Fruit fly (Drosophila melanogaster) whole organism, pupa: ENCODE results near the gene SPR.

Experiments
- CG10348 ChIP-seq: fragments of 200-800 bp; sonication (Bioruptor generic); IDR thresholded peaks from 2 replicates; pipeline ENCODE4 v1.3.6; 2022; ENCODE audit warnings: missing biosample characterization, missing genetic modification characterization
- CG12605 ChIP-seq: fragments of 200-800 bp; sonication (Bioruptor generic); IDR thresholded peaks from 2 replicates; pipeline ENCODE4 v1.3.6; 2022; ENCODE audit warnings: missing biosample characterization, missing genetic modification characterization
- CG13204 ChIP-seq: fragments of 200-800 bp; sonication (Bioruptor generic); optimal IDR thresholded peaks from 2 replicates; lab custom pipeline; 2018; ENCODE audit warnings: missing biosample characterization, mild to moderate bottlenecking, missing genetic modification characterization, moderate library complexity
- CG14655 ChIP-seq: fragments of 200-800 bp; sonication (Bioruptor generic); optimal IDR thresholded peaks from 3 replicates; lab custom pipeline; 2017; ENCODE audit warnings: mild to moderate bottlenecking, missing biosample characterization, missing genetic modification reagents, missing genetic modification characterization
- CG15710 ChIP-seq: fragments of 200-800 bp; sonication (Bioruptor generic); optimal IDR thresholded peaks from 2 replicates; lab custom pipeline; 2018; ENCODE audit warnings: missing biosample characterization, mild to moderate bottlenecking, missing genetic modification characterization, moderate library complexity
- CG17806 ChIP-seq: fragments of 200-800 bp; sonication (Bioruptor generic); optimal IDR thresholded peaks from 2 replicates; lab custom pipeline; 2018; ENCODE audit warnings: missing biosample characterization, mild to moderate bottlenecking, missing genetic modification characterization, moderate library complexity
- CG32121 ChIP-seq: fragments of 200-800 bp; sonication (Bioruptor generic); IDR thresholded peaks from 2 replicates; pipeline ENCODE4 v1.3.6; 2022; ENCODE audit warnings: missing biosample characterization, missing genetic modification characterization
- CG34367 ChIP-seq: fragments of 200-800 bp; sonication (Bioruptor generic); optimal IDR thresholded peaks from 2 replicates; lab custom pipeline; 2018; ENCODE audit warnings: missing biosample characterization, mild to moderate bottlenecking, missing genetic modification characterization
- CG4496 ChIP-seq: fragments of 200-800 bp; sonication (Bioruptor generic); IDR thresholded peaks from 3 replicates; pipeline ENCODE4 v1.3.6; 2022; ENCODE audit warnings: missing biosample characterization, missing genetic modification characterization
- CG8159 ChIP-seq: fragments of 200-800 bp; sonication (Bioruptor generic); optimal IDR thresholded peaks from 3 replicates; lab custom pipeline; 2018; ENCODE audit warnings: missing biosample characterization, mild to moderate bottlenecking, missing genetic modification characterization, moderate library complexity
- CG8301 ChIP-seq: fragments of 200-800 bp; sonication (Bioruptor generic); optimal IDR thresholded peaks from 2 replicates; lab custom pipeline; 2018; ENCODE audit warnings: missing biosample characterization, mild to moderate bottlenecking, missing genetic modification characterization
- CG9948 ChIP-seq: fragments of 200-800 bp; sonication (Bioruptor generic); optimal IDR thresholded peaks from 2 replicates; lab custom pipeline; 2018; ENCODE audit warnings: missing biosample characterization, mild to moderate bottlenecking, missing genetic modification characterization, moderate library complexity
- D1 ChIP-seq: fragments of 200-800 bp; sonication (Bioruptor generic); optimal IDR thresholded peaks from 2 replicates; lab custom pipeline; 2018; ENCODE audit warnings: missing biosample characterization, mild to moderate bottlenecking, missing genetic modification characterization, moderate library complexity
- EcR ChIP-seq: fragments of 200-800 bp; sonication (Bioruptor generic); optimal IDR thresholded peaks from 3 replicates; lab custom pipeline; 2019; ENCODE audit warnings: missing biosample characterization, missing genetic modification characterization, mild to moderate bottlenecking, moderate library complexity, missing genetic modification reagents
- Ets98B ChIP-seq: fragments of 200-800 bp; sonication (Bioruptor generic); IDR thresholded peaks from 2 replicates; pipeline ENCODE4 v1.3.6; 2022; ENCODE audit warnings: missing biosample characterization, missing genetic modification characterization
- Pif1A ChIP-seq: fragments of 200-800 bp; sonication (Bioruptor generic); optimal IDR thresholded peaks from 3 replicates; lab custom pipeline; 2016; ENCODE audit warnings: missing biosample characterization, missing genetic modification characterization
- Pif1B ChIP-seq: fragments of 200-800 bp; sonication (Bioruptor generic); optimal IDR thresholded peaks from 3 replicates; lab custom pipeline; 2016; ENCODE audit warnings: missing biosample characterization, missing genetic modification characterization
- Snoo ChIP-seq: fragments of 200-800 bp; sonication (Bioruptor generic); optimal IDR thresholded peaks from 3 replicates; lab custom pipeline; 2017; ENCODE audit warnings: missing biosample characterization, mild to moderate bottlenecking, missing genetic modification characterization, inconsistent platforms
- fd96Ca ChIP-seq: fragments of 200-800 bp; sonication (Bioruptor generic); IDR thresholded peaks from 3 replicates; pipeline ENCODE4 v1.3.6; 2022; ENCODE audit warnings: missing biosample characterization, missing genetic modification characterization
- gl ChIP-seq: fragments of 200-800 bp; sonication (Bioruptor generic); optimal IDR thresholded peaks from 2 replicates; lab custom pipeline; 2018; ENCODE audit warnings: missing biosample characterization, mild to moderate bottlenecking, missing genetic modification characterization
- rn ChIP-seq: fragments of 200-800 bp; sonication (Bioruptor generic); IDR thresholded peaks from 2 replicates; pipeline ENCODE4 v1.3.6; 2022; ENCODE audit warnings: missing biosample characterization, missing genetic modification characterization

The SPR gene

dm6 chrX:5429778-5430576, 16.5 kb upstream of the SPR start:
- TF ChIP-seq Ets98B (GFP tag; lab: Robert Waterston, UW) = peak; percentile 71
- peak; percentile 56 for TF ChIP-seq D1 (tag; lab: Kevin White, UChicago)
- peak; percentile 83 for TF ChIP-seq CG34367
- TF ChIP-seq CG12605 = peak; percentile 69
- peak; percentile 84 for TF ChIP-seq CG4496 (GFP tag; lab: Robert Waterston, UW)
- TF ChIP-seq CG8159 = peak; percentile 89
- peak; percentile 67 for TF ChIP-seq CG10348
- TF ChIP-seq CG9948 (tag; lab: Kevin White, UChicago) = peak; percentile 86
- TF ChIP-seq EcR (GFP tag; lab: Kevin White, UChicago) = peak; percentile 29
- TF ChIP-seq rn (GFP tag; lab: Robert Waterston, UW) = peak; percentile 49; the same call in 1 of the 2 replicates
- peak; percentile 80 for TF ChIP-seq Pif1B
- peak; percentile 74; the same call in 2 of the 3 replicates for TF ChIP-seq fd96Ca (GFP tag; lab: Robert Waterston, UW)
- TF ChIP-seq CG15710 = peak; percentile 91
- peak; percentile 68 for TF ChIP-seq gl (tag; lab: Kevin White, UChicago)
- peak; percentile 88 for TF ChIP-seq Snoo (tag; lab: Kevin White, UChicago)
- TF ChIP-seq CG8301 (tag; lab: Kevin White, UChicago) = peak; percentile 91
- TF ChIP-seq CG13204 = peak; percentile 98
- TF ChIP-seq CG14655 = peak; percentile 94
- TF ChIP-seq Pif1A = peak; percentile 86
- TF ChIP-seq CG32121 (GFP tag; lab: Robert Waterston, UW) = peak; percentile 81
- TF ChIP-seq CG17806 (tag; lab: Kevin White, UChicago) = peak; percentile 80
- TF ChIP-seq, all 21 proteins: peak for 21

- no peak for TF ChIP-seq Ets98B (GFP tag; lab: Robert Waterston, UW)
- TF ChIP-seq CG32121 (GFP tag; lab: Robert Waterston, UW) = no peak
- no peak for TF ChIP-seq CG12605
- no peak for TF ChIP-seq CG4496 (GFP tag; lab: Robert Waterston, UW)
- TF ChIP-seq Pif1A = no peak
- no peak for TF ChIP-seq EcR (GFP tag; lab: Kevin White, UChicago)
- no peak for TF ChIP-seq CG14655
These were observed 13.6 kb upstream of the SPR start for dm6 chrX:5432635-5433482.

- TF ChIP-seq Ets98B (GFP tag; lab: Robert Waterston, UW) = no peak
- TF ChIP-seq gl (tag; lab: Kevin White, UChicago) = no peak
- TF ChIP-seq Pif1A = no peak
- no peak for TF ChIP-seq CG14655
- no peak for TF ChIP-seq fd96Ca (GFP tag; lab: Robert Waterston, UW)
- no peak for TF ChIP-seq CG17806 (tag; lab: Kevin White, UChicago)
- TF ChIP-seq D1 (tag; lab: Kevin White, UChicago) = no peak
- TF ChIP-seq CG8301 (tag; lab: Kevin White, UChicago) = no peak
- TF ChIP-seq CG15710 = no peak
- TF ChIP-seq EcR (GFP tag; lab: Kevin White, UChicago) = no peak
- no peak for TF ChIP-seq CG8159
- TF ChIP-seq CG10348 = no peak
- TF ChIP-seq CG4496 (GFP tag; lab: Robert Waterston, UW) = no peak
- TF ChIP-seq CG34367 = no peak
These were observed 39.4 kb downstream of the SPR start for dm6 chrX:5485903-5486302.

dm6 chrX:5487381-5487780, 40.9 kb downstream of the SPR start:
- TF ChIP-seq CG17806 (tag; lab: Kevin White, UChicago) = no peak
- no peak for TF ChIP-seq Pif1A
- TF ChIP-seq, all 21 proteins: peak for 0

- TF ChIP-seq CG10348 (no peak), Pif1B (no peak), rn (GFP tag; lab: Robert Waterston, UW) (no peak), CG15710 (no peak), D1 (tag; lab: Kevin White, UChicago) (no peak), CG14655 (no peak), CG34367 (no peak), CG12605 (no peak), fd96Ca (GFP tag; lab: Robert Waterston, UW) (no peak), CG17806 (tag; lab: Kevin White, UChicago) (no peak), gl (tag; lab: Kevin White, UChicago) (no peak), Snoo (tag; lab: Kevin White, UChicago) (no peak), CG32121 (GFP tag; lab: Robert Waterston, UW) (no peak), Pif1A (no peak), CG4496 (GFP tag; lab: Robert Waterston, UW) (no peak), CG8159 (no peak), CG9948 (tag; lab: Kevin White, UChicago) (no peak), EcR (GFP tag; lab: Kevin White, UChicago) (no peak), CG13204 (no peak)
- TF ChIP-seq, all 21 proteins: peak for 0
These were observed 49.4 kb downstream of the SPR start, which contains the start of gene frma for dm6 chrX:5495901-5496300. TSS of gene frma (minus strand) at chrX:5496052.

- TF ChIP-seq rn (GFP tag; lab: Robert Waterston, UW) (no peak), gl (tag; lab: Kevin White, UChicago) (no peak), fd96Ca (GFP tag; lab: Robert Waterston, UW) (no peak), CG32121 (GFP tag; lab: Robert Waterston, UW) (no peak), EcR (GFP tag; lab: Kevin White, UChicago) (no peak), CG12605 (no peak), CG17806 (tag; lab: Kevin White, UChicago) (no peak), D1 (tag; lab: Kevin White, UChicago) (no peak), Pif1B (no peak), CG8301 (tag; lab: Kevin White, UChicago) (no peak), CG8159 (no peak)
These were observed 50.3 kb downstream of the SPR start for dm6 chrX:5496727-5497126.
